Worm (Caenorhabditis elegans): Measurements from ENCODE around the gene F23H11.7.

DNA sequence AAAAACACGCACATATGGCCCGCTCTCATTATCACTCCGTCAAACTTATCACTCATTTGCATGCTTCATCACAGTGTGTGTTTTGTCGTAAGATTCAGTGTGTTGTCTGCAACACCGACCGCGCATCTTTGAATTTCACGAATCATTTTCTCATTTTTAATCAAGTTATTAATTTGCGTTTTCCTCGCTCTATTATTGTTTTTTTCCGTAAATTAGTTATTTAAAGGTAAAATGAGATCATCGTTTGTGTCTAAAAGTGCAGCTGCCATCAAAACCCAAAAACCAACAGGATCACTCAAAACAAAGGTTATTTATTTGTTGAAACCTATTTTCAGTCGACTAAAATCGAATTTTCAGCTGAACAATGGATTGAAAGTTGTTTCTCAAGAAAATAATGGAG, 39.6 kb downstream of the F23H11.7 start, which contains the start of the genes T24C4.5 and ucr-2.3:
- TF ChIP-seq ama-1 (optimal IDR thresholded peaks at IDR 0.05) (no peak), nhr-10 (tag; optimal IDR thresholded peaks at IDR 0.05) (no peak), crh-2 (tag; optimal IDR thresholded peaks at IDR 0.05) (no peak), lin-39 (tag; optimal IDR thresholded peaks at IDR 0.05) (no peak), mab-5 (tag; optimal IDR thresholded peaks at IDR 0.05) (no peak), elt-3 (tag; optimal IDR thresholded peaks at IDR 0.05) (no peak), ceh-16 (tag; optimal IDR thresholded peaks at IDR 0.05) (no peak)
